Fruit fly (Drosophila melanogaster): ENCODE results near the gene Jon25Biii.

Gene Jon25Biii

DNA sequence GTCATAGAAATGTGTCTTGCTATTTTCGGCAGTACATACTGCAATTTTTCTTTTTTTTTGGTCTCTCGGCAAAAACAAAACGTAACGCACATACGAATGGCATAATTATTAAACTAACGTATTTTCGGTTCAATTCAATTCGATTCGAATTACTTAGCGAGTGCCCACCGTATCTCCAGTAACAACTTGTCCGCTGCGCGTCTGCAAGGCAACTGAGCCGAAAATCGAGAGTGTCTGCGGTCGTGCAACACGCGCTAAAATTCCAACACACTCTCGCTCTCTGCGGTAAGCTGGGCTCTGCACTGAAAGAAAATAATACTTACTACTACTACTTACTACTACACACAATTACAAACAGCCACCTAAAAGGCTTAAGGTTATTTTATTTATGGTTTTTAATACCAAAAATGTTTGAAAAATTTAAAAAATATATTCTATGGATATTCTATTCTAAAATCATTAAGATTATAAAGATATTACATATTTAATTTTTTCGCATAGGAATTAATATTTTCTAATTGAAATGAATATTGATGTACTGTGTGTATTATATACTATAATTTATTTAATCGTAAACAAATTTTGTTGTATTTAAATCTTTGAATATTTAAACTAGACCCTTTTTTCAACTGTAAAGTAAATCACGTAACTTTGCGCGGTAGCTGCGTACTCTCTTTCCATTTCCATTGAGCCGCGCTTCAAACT, 43.9 kb downstream of the Jon25Biii start, which contains the start of gene snsl (continued):
- no peak for TF ChIP-seq Lpt (GFP tag; optimal IDR thresholded peaks at IDR 0.05)
- no peak for TF ChIP-seq HmgD (GFP tag; optimal IDR thresholded peaks at IDR 0.05)
- TF ChIP-seq bbx (GFP tag; IDR thresholded peaks at IDR 0.05; ENCODE audit: partially characterized antibody), result no peak
- TF ChIP-seq Hand (GFP tag; optimal IDR thresholded peaks at IDR 0.05), result no peak
- TF ChIP-seq CG30020 (tag; optimal IDR thresholded peaks at IDR 0.05), result peak; percentile 31
- TF ChIP-seq tap (tag; optimal IDR thresholded peaks at IDR 0.05), result peak; percentile 64
- TF ChIP-seq CG4328 (GFP tag; optimal IDR thresholded peaks at IDR 0.05), result peak; percentile 39
- TF ChIP-seq run (tag; optimal IDR thresholded peaks at IDR 0.05), result peak; percentile 65
- peak; percentile 40 for TF ChIP-seq CG14710 (tag; optimal IDR thresholded peaks at IDR 0.05)
- peak in 1 of 2 experiments; percentile 25 for TF ChIP-seq bsh (GFP tag; optimal IDR thresholded peaks at IDR 0.05)
- TF ChIP-seq cwo (GFP tag; optimal IDR thresholded peaks at IDR 0.05), result peak; percentile 32
- TF ChIP-seq dmrt99B (tag; optimal IDR thresholded peaks at IDR 0.05), result peak; percentile 89
- no peak for TF ChIP-seq esg (GFP tag; conservative IDR thresholded peaks at IDR 0.05)
- TF ChIP-seq Atf-2 (GFP tag; optimal IDR thresholded peaks at IDR 0.05), result no peak
- no peak for TF ChIP-seq NC2β (GFP tag; optimal IDR thresholded peaks at IDR 0.05)
- peak; percentile 5 for TF ChIP-seq tio (GFP tag; optimal IDR thresholded peaks at IDR 0.05)
- no peak for TF ChIP-seq disco-r (GFP tag; optimal IDR thresholded peaks at IDR 0.05)
- peak; percentile 55 for TF ChIP-seq PHDP (tag; optimal IDR thresholded peaks at IDR 0.05)
- TF ChIP-seq al (GFP tag; IDR thresholded peaks at IDR 0.05), result no peak
- 0 out of 2 replicates have a peak, but pooled peaks have one; percentile 32 for TF ChIP-seq ttk (GFP tag; IDR thresholded peaks at IDR 0.05)
- no peak for TF ChIP-seq knrl (GFP tag; IDR thresholded peaks at IDR 0.05; ENCODE audit: partially characterized antibody)
- TF ChIP-seq Fer3 (tag; optimal IDR thresholded peaks at IDR 0.05), result peak; percentile 13
- TF ChIP-seq pzg (GFP tag; optimal IDR thresholded peaks at IDR 0.05), result no peak
- no peak for TF ChIP-seq Dip3 (GFP tag; optimal IDR thresholded peaks at IDR 0.05)
- TF ChIP-seq ab (GFP tag; optimal IDR thresholded peaks at IDR 0.05), result no peak
- peak; percentile 8 for TF ChIP-seq slou (GFP tag; optimal IDR thresholded peaks at IDR 0.05)
- no peak for TF ChIP-seq crp (GFP tag; optimal IDR thresholded peaks at IDR 0.05)
- 0 out of 2 replicates have a peak, but pooled peaks have one; percentile 21 for TF ChIP-seq klu (GFP tag; IDR thresholded peaks at IDR 0.05)
- no peak for TF ChIP-seq D (optimal IDR thresholded peaks at IDR 0.05)
- TF ChIP-seq D (GFP tag; optimal IDR thresholded peaks at IDR 0.05), result peak; percentile 36
- TF ChIP-seq CG9215 (GFP tag; IDR thresholded peaks at IDR 0.05), result no peak
- TF ChIP-seq CG2199 (GFP tag; IDR thresholded peaks at IDR 0.05), result no peak
- no peak for TF ChIP-seq CG7928 (GFP tag; optimal IDR thresholded peaks at IDR 0.05)
- TF ChIP-seq Gug (GFP tag; IDR thresholded peaks at IDR 0.05), result no peak
- TF ChIP-seq CG31224 (GFP tag; IDR thresholded peaks at IDR 0.05), result 0 out of 2 replicates have a peak, but pooled peaks have one; percentile 31
- peak; percentile 65 for TF ChIP-seq CG10979 (tag; optimal IDR thresholded peaks at IDR 0.05)
- TF ChIP-seq Dad (GFP tag; optimal IDR thresholded peaks at IDR 0.05), result no peak
- peak; percentile 92 for TF ChIP-seq Ets65A (GFP tag)
- TF ChIP-seq fd64A (GFP tag; optimal IDR thresholded peaks at IDR 0.05), result no peak
- peak; percentile 47 for TF ChIP-seq Xbp1 (GFP tag; optimal IDR thresholded peaks at IDR 0.05)
- peak; percentile 72 for TF ChIP-seq CG10267 (tag; optimal IDR thresholded peaks at IDR 0.05)
- TF ChIP-seq mld (GFP tag; IDR thresholded peaks at IDR 0.05; ENCODE audit: partially characterized antibody), result no peak
- TF ChIP-seq pan (optimal IDR thresholded peaks at IDR 0.05), result no peak
- TF ChIP-seq pan (GFP tag; optimal IDR thresholded peaks at IDR 0.05 in 1 of 2, IDR thresholded peaks at IDR 0.05 in 1 of 2), result peak in 1 of 2 experiments; percentile 47
- peak; percentile 58 for TF ChIP-seq CG12104 (GFP tag; optimal IDR thresholded peaks at IDR 0.05)
- TF ChIP-seq Bdp1 (GFP tag; optimal IDR thresholded peaks at IDR 0.05), result no peak
- TF ChIP-seq CG17359 (tag; optimal IDR thresholded peaks at IDR 0.05), result peak; percentile 70
- TF ChIP-seq stc (GFP tag; IDR thresholded peaks at IDR 0.05), result 0 out of 2 replicates have a peak, but pooled peaks have one; percentile 47
- TF ChIP-seq hth (optimal IDR thresholded peaks at IDR 0.05), result no peak
- no peak for TF ChIP-seq CG18764 (GFP tag; optimal IDR thresholded peaks at IDR 0.05)
